ENCODE assay signal across 1 fruit fly cellular context in genomic region chr3R:25329079-25329478, dm6.
A peak's percentile ranks its signal among the peaks of the same experiment; 100 is the strongest.
TF ChIP-seq lines count a peak whose summit lies in the region.

Gene CHKov1, minus strand, starts transcription at chr3R:25329316.

TF ChIP-seq in whole organism, embryonic, 481 proteins besides CTCF, POLR2A, EP300 and RAD21 (continued from another document and continues in another):
- no peak for TF ChIP-seq bsh (GFP tag; optimal IDR thresholded peaks at IDR 0.05; lab: Kevin White, UChicago)
- TF ChIP-seq CG34376 (GFP tag; optimal IDR thresholded peaks at IDR 0.05; lab: Kevin White, UChicago): peak; percentile 52
- TF ChIP-seq CG12744 (GFP tag; optimal IDR thresholded peaks at IDR 0.05; lab: Kevin White, UChicago): no peak
- no peak for TF ChIP-seq Doc2 (GFP tag; IDR thresholded peaks at IDR 0.05; lab: Robert Waterston, UW)
- no peak for TF ChIP-seq CG15011 (GFP tag; optimal IDR thresholded peaks at IDR 0.05; lab: Kevin White, UChicago)
- TF ChIP-seq ssp (GFP tag; IDR thresholded peaks at IDR 0.05; lab: Robert Waterston, UW): no peak
- no peak for TF ChIP-seq ash1 (GFP tag; optimal IDR thresholded peaks at IDR 0.05; lab: Kevin White, UChicago)
- TF ChIP-seq grn (GFP tag; optimal IDR thresholded peaks at IDR 0.05; lab: Kevin White, UChicago): peak; percentile 17
- TF ChIP-seq CG4617 (GFP tag; optimal IDR thresholded peaks at IDR 0.05; lab: Kevin White, UChicago; ENCODE audit: borderline replicate concordance): no peak
- peak; percentile 47 for TF ChIP-seq sens (GFP tag; lab: Kevin White, UChicago)
- peak; percentile 50 for TF ChIP-seq Deaf1 (tag; optimal IDR thresholded peaks at IDR 0.05; lab: Kevin White, UChicago)
- no peak for TF ChIP-seq ken (GFP tag; IDR thresholded peaks at IDR 0.05; lab: Robert Waterston, UW)
- no peak for TF ChIP-seq ap (GFP tag; IDR thresholded peaks at IDR 0.05; lab: Robert Waterston, UW)
- no peak for TF ChIP-seq CG8359 (GFP tag; optimal IDR thresholded peaks at IDR 0.05; lab: Kevin White, UChicago; ENCODE audit: borderline replicate concordance)
- TF ChIP-seq kni (GFP tag; optimal IDR thresholded peaks at IDR 0.05; lab: Kevin White, UChicago): no peak
- TF ChIP-seq MTF-1 (GFP tag; optimal IDR thresholded peaks at IDR 0.05; lab: Kevin White, UChicago; ENCODE audit: borderline replicate concordance): no peak
- no peak for TF ChIP-seq dan (GFP tag; IDR thresholded peaks at IDR 0.05; lab: Robert Waterston, UW)
- peak; percentile 44 for TF ChIP-seq CG3163 (GFP tag; optimal IDR thresholded peaks at IDR 0.05; lab: Kevin White, UChicago)
- TF ChIP-seq Vsx1 (GFP tag; optimal IDR thresholded peaks at IDR 0.05; lab: Kevin White, UChicago): no peak
- no peak for TF ChIP-seq wor (GFP tag; IDR thresholded peaks at IDR 0.05; lab: Robert Waterston, UW)
- no peak for TF ChIP-seq CG2202 (tag; optimal IDR thresholded peaks at IDR 0.05; lab: Kevin White, UChicago)
- TF ChIP-seq zfh2 (GFP tag; optimal IDR thresholded peaks at IDR 0.05; lab: Kevin White, UChicago): no peak
- TF ChIP-seq CG6683 (GFP tag; optimal IDR thresholded peaks at IDR 0.05; lab: Kevin White, UChicago): no peak
- TF ChIP-seq CrebB (tag; optimal IDR thresholded peaks at IDR 0.05; lab: Kevin White, UChicago): peak; percentile 26
- TF ChIP-seq CG10431 (GFP tag; optimal IDR thresholded peaks at IDR 0.05; lab: Kevin White, UChicago): no peak
- no peak for TF ChIP-seq Hr3 (GFP tag; optimal IDR thresholded peaks at IDR 0.05; lab: Kevin White, UChicago)
- no peak for TF ChIP-seq sima (GFP tag; optimal IDR thresholded peaks at IDR 0.05; lab: Kevin White, UChicago)
- TF ChIP-seq CG4854 (GFP tag; optimal IDR thresholded peaks at IDR 0.05; lab: Kevin White, UChicago): no peak
- TF ChIP-seq Ptx1 (GFP tag; IDR thresholded peaks at IDR 0.05; lab: Robert Waterston, UW): no peak
- TF ChIP-seq Six4 (GFP tag; optimal IDR thresholded peaks at IDR 0.05; lab: Kevin White, UChicago): no peak
- TF ChIP-seq Bgb (GFP tag; IDR thresholded peaks at IDR 0.05; lab: Robert Waterston, UW; ENCODE audit: partially characterized antibody): peak; percentile 30; the same call in 1 of the 2 replicates
- no peak for TF ChIP-seq Opbp (GFP tag; IDR thresholded peaks at IDR 0.05; lab: Robert Waterston, UW; ENCODE audit: partially characterized antibody)
- TF ChIP-seq Fer1 (GFP tag; optimal IDR thresholded peaks at IDR 0.05; lab: Kevin White, UChicago): no peak
- TF ChIP-seq ind (GFP tag; optimal IDR thresholded peaks at IDR 0.05; lab: Kevin White, UChicago): no peak
- peak; percentile 90 for TF ChIP-seq Jarid2 (GFP tag; optimal IDR thresholded peaks at IDR 0.05; lab: Kevin White, UChicago)
- TF ChIP-seq CG6854 (GFP tag; optimal IDR thresholded peaks at IDR 0.05; lab: Kevin White, UChicago): no peak
- TF ChIP-seq tx (GFP tag; optimal IDR thresholded peaks at IDR 0.05; lab: Kevin White, UChicago): no peak
- peak; percentile 23; the same call in 1 of the 2 replicates for TF ChIP-seq NFAT (GFP tag; IDR thresholded peaks at IDR 0.05; lab: Robert Waterston, UW)
- no peak for TF ChIP-seq Blimp-1 (GFP tag; optimal IDR thresholded peaks at IDR 0.05; lab: Kevin White, UChicago)
- TF ChIP-seq D19A (tag; optimal IDR thresholded peaks at IDR 0.05; lab: Kevin White, UChicago): no peak
- TF ChIP-seq cas (GFP tag; IDR thresholded peaks at IDR 0.05; lab: Robert Waterston, UW): no peak
- no peak for TF ChIP-seq lilli (GFP tag; optimal IDR thresholded peaks at IDR 0.05; lab: Kevin White, UChicago)
- TF ChIP-seq CG12155 (GFP tag; optimal IDR thresholded peaks at IDR 0.05; lab: Kevin White, UChicago): no peak
- TF ChIP-seq pb (GFP tag; optimal IDR thresholded peaks at IDR 0.05; lab: Kevin White, UChicago): no peak
- 0 out of 4 replicates have a peak, but pooled peaks have one; percentile 40 for TF ChIP-seq chinmo (GFP tag; IDR thresholded peaks at IDR 0.05; lab: Robert Waterston, UW; ENCODE audit: partially characterized antibody)
- TF ChIP-seq croc (GFP tag; conservative IDR thresholded peaks at IDR 0.05; lab: Robert Waterston, UW): no peak
- TF ChIP-seq H2.0 (GFP tag; IDR thresholded peaks at IDR 0.05; lab: Robert Waterston, UW): no peak
- no peak for TF ChIP-seq Chrac-16 (GFP tag; optimal IDR thresholded peaks at IDR 0.05; lab: Kevin White, UChicago)
- no peak for TF ChIP-seq CG17829 (tag; optimal IDR thresholded peaks at IDR 0.05; lab: Kevin White, UChicago)
- no peak for TF ChIP-seq Xbp1 (GFP tag; optimal IDR thresholded peaks at IDR 0.05; lab: Kevin White, UChicago)
- no peak for TF ChIP-seq slbo (GFP tag; IDR thresholded peaks at IDR 0.05; lab: Robert Waterston, UW)
- no peak for TF ChIP-seq pan (optimal IDR thresholded peaks at IDR 0.05; lab: Kevin White, UChicago)
- TF ChIP-seq pan (GFP tag; optimal IDR thresholded peaks at IDR 0.05 in 1 of 2, IDR thresholded peaks at IDR 0.05 in 1 of 2): peak in 1 of 2 experiments; percentile 11
- peak; percentile 41 for TF ChIP-seq exex (tag; optimal IDR thresholded peaks at IDR 0.05; lab: Kevin White, UChicago)
- no peak for TF ChIP-seq Aef1 (GFP tag; IDR thresholded peaks at IDR 0.05; lab: Robert Waterston, UW)
- TF ChIP-seq Bdp1 (GFP tag; optimal IDR thresholded peaks at IDR 0.05; lab: Kevin White, UChicago): no peak
- no peak for TF ChIP-seq CG3838 (GFP tag; optimal IDR thresholded peaks at IDR 0.05; lab: Kevin White, UChicago)
- no peak for TF ChIP-seq CG14014 (GFP tag; IDR thresholded peaks at IDR 0.05; lab: Robert Waterston, UW)
- no peak for TF ChIP-seq bcd (GFP tag; optimal IDR thresholded peaks at IDR 0.05; lab: Kevin White, UChicago)
- no peak for TF ChIP-seq mam (GFP tag; optimal IDR thresholded peaks at IDR 0.05; lab: Kevin White, UChicago)
- TF ChIP-seq B-H1 (GFP tag; IDR thresholded peaks at IDR 0.05; lab: Robert Waterston, UW): no peak; the same call in 2 of the 3 replicates
- TF ChIP-seq CG6175 (GFP tag; IDR thresholded peaks at IDR 0.05; lab: Robert Waterston, UW): no peak
- no peak for TF ChIP-seq pfk (GFP tag; optimal IDR thresholded peaks at IDR 0.05; lab: Kevin White, UChicago)
- TF ChIP-seq esg (GFP tag; conservative IDR thresholded peaks at IDR 0.05; lab: Robert Waterston, UW): no peak
- TF ChIP-seq zfh1 (GFP tag; IDR thresholded peaks at IDR 0.05; lab: Robert Waterston, UW): no peak
- TF ChIP-seq Ravus (GFP tag; IDR thresholded peaks at IDR 0.05; lab: Robert Waterston, UW): no peak
- no peak for TF ChIP-seq HLHmδ (GFP tag; optimal IDR thresholded peaks at IDR 0.05; lab: Kevin White, UChicago)
- TF ChIP-seq crp (GFP tag; optimal IDR thresholded peaks at IDR 0.05; lab: Kevin White, UChicago): no peak
- no peak for TF ChIP-seq gt (GFP tag; IDR thresholded peaks at IDR 0.05; lab: Robert Waterston, UW)
- TF ChIP-seq az2 (GFP tag; optimal IDR thresholded peaks at IDR 0.05; lab: Kevin White, UChicago): no peak
- TF ChIP-seq MESR4 (GFP tag; optimal IDR thresholded peaks at IDR 0.05; lab: Kevin White, UChicago): no peak
- no peak for TF ChIP-seq hb (GFP tag; IDR thresholded peaks at IDR 0.05; lab: Robert Waterston, UW; ENCODE audit: partially characterized antibody)
- TF ChIP-seq odd (GFP tag; optimal IDR thresholded peaks at IDR 0.05; lab: Kevin White, UChicago): no peak
- TF ChIP-seq CG7271 (tag; optimal IDR thresholded peaks at IDR 0.05; lab: Kevin White, UChicago): no peak
- TF ChIP-seq CG10267 (tag; optimal IDR thresholded peaks at IDR 0.05; lab: Kevin White, UChicago): no peak
- TF ChIP-seq Dll (GFP tag; IDR thresholded peaks at IDR 0.05; lab: Robert Waterston, UW; ENCODE audit: partially characterized antibody): no peak
- no peak for TF ChIP-seq Antp (GFP tag; optimal IDR thresholded peaks at IDR 0.05; lab: Kevin White, UChicago)
- TF ChIP-seq vvl (GFP tag; IDR thresholded peaks at IDR 0.05; lab: Robert Waterston, UW): 0 out of 2 replicates have a peak, but pooled peaks have one; percentile 21
- TF ChIP-seq CG11723 (GFP tag; optimal IDR thresholded peaks at IDR 0.05; lab: Kevin White, UChicago): no peak
- peak; percentile 39; the same call in 1 of the 2 replicates for TF ChIP-seq Drgx (GFP tag; IDR thresholded peaks at IDR 0.05; lab: Robert Waterston, UW)
- TF ChIP-seq gcm2 (GFP tag; optimal IDR thresholded peaks at IDR 0.05; lab: Kevin White, UChicago): no peak
- TF ChIP-seq caup (GFP tag; optimal IDR thresholded peaks at IDR 0.05; lab: Kevin White, UChicago; ENCODE audit: severe bottlenecking): no peak
- TF ChIP-seq HLH3B (GFP tag; IDR thresholded peaks at IDR 0.05; lab: Robert Waterston, UW): no peak
- TF ChIP-seq fu2 (GFP tag; optimal IDR thresholded peaks at IDR 0.05; lab: Kevin White, UChicago): no peak
- TF ChIP-seq sug (tag; optimal IDR thresholded peaks at IDR 0.05; lab: Kevin White, UChicago): no peak
- no peak for TF ChIP-seq CG13894 (tag; optimal IDR thresholded peaks at IDR 0.05; lab: Kevin White, UChicago)
- TF ChIP-seq Gug (GFP tag; IDR thresholded peaks at IDR 0.05; lab: Robert Waterston, UW): no peak
- no peak for TF ChIP-seq CG7745 (tag; optimal IDR thresholded peaks at IDR 0.05; lab: Kevin White, UChicago)
- TF ChIP-seq slou (GFP tag; optimal IDR thresholded peaks at IDR 0.05; lab: Kevin White, UChicago): no peak
- no peak for TF ChIP-seq CG10274 (GFP tag; optimal IDR thresholded peaks at IDR 0.05; lab: Kevin White, UChicago)
- no peak for TF ChIP-seq CG4360 (GFP tag; IDR thresholded peaks at IDR 0.05; lab: Robert Waterston, UW)
- no peak for TF ChIP-seq Ssrp (tag; optimal IDR thresholded peaks at IDR 0.05; lab: Kevin White, UChicago)
- no peak for TF ChIP-seq CG32772 (GFP tag; IDR thresholded peaks at IDR 0.05; lab: Robert Waterston, UW)
- no peak for TF ChIP-seq Lim3 (GFP tag; IDR thresholded peaks at IDR 0.05; lab: Robert Waterston, UW)
- no peak for TF ChIP-seq gsb (GFP tag; IDR thresholded peaks at IDR 0.05; lab: Robert Waterston, UW)
- TF ChIP-seq CG15514 (GFP tag; optimal IDR thresholded peaks at IDR 0.05; lab: Kevin White, UChicago): peak; percentile 24
- no peak for TF ChIP-seq CG1647 (GFP tag; optimal IDR thresholded peaks at IDR 0.05; lab: Kevin White, UChicago)
- no peak for TF ChIP-seq CG11504 (tag; optimal IDR thresholded peaks at IDR 0.05; lab: Kevin White, UChicago)
- TF ChIP-seq peb (GFP tag; IDR thresholded peaks at IDR 0.05; lab: Robert Waterston, UW): no peak
- TF ChIP-seq CG17802 (tag; optimal IDR thresholded peaks at IDR 0.05; lab: Kevin White, UChicago): no peak
- no peak for TF ChIP-seq dimm (GFP tag; IDR thresholded peaks at IDR 0.05; lab: Robert Waterston, UW)
- TF ChIP-seq CG9876 (GFP tag; optimal IDR thresholded peaks at IDR 0.05; lab: Kevin White, UChicago): peak; percentile 12
- TF ChIP-seq CG12942 (GFP tag; optimal IDR thresholded peaks at IDR 0.05; lab: Kevin White, UChicago): no peak
- peak; percentile 26 for TF ChIP-seq HmgZ (tag; optimal IDR thresholded peaks at IDR 0.05; lab: Kevin White, UChicago)
- no peak for TF ChIP-seq mld (GFP tag; IDR thresholded peaks at IDR 0.05; lab: Robert Waterston, UW; ENCODE audit: partially characterized antibody)
- no peak for TF ChIP-seq grau (tag; optimal IDR thresholded peaks at IDR 0.05; lab: Kevin White, UChicago)
- no peak for TF ChIP-seq ato (GFP tag; IDR thresholded peaks at IDR 0.05; lab: Robert Waterston, UW; ENCODE audit: partially characterized antibody)
- no peak for TF ChIP-seq eyg (GFP tag; optimal IDR thresholded peaks at IDR 0.05; lab: Kevin White, UChicago)
- TF ChIP-seq CG15601 (tag; optimal IDR thresholded peaks at IDR 0.05; lab: Kevin White, UChicago): no peak
- no peak for TF ChIP-seq Tbp (GFP tag; optimal IDR thresholded peaks at IDR 0.05; lab: Kevin White, UChicago)
- TF ChIP-seq CG17912 (GFP tag; optimal IDR thresholded peaks at IDR 0.05; lab: Kevin White, UChicago): no peak
- peak; percentile 56; the same call in 2 of the 3 replicates for TF ChIP-seq ci (GFP tag; IDR thresholded peaks at IDR 0.05; lab: Robert Waterston, UW)
- no peak for TF ChIP-seq vnd (GFP tag; IDR thresholded peaks at IDR 0.05; lab: Robert Waterston, UW; ENCODE audit: partially characterized antibody)
- TF ChIP-seq CG7987 (GFP tag; optimal IDR thresholded peaks at IDR 0.05; lab: Kevin White, UChicago): peak; percentile 6
- TF ChIP-seq Asciz (GFP tag; optimal IDR thresholded peaks at IDR 0.05; lab: Kevin White, UChicago): no peak
- no peak for TF ChIP-seq CG18011 (GFP tag; optimal IDR thresholded peaks at IDR 0.05; lab: Kevin White, UChicago)
- TF ChIP-seq CG14441 (GFP tag; IDR thresholded peaks at IDR 0.05; lab: Robert Waterston, UW): 0 out of 2 replicates have a peak, but pooled peaks have one; percentile 10
- TF ChIP-seq ac (GFP tag; optimal IDR thresholded peaks at IDR 0.05; lab: Kevin White, UChicago): no peak
- TF ChIP-seq Elba2 (GFP tag; optimal IDR thresholded peaks at IDR 0.05; lab: Kevin White, UChicago): no peak
- no peak for TF ChIP-seq CG12659 (GFP tag; optimal IDR thresholded peaks at IDR 0.05; lab: Kevin White, UChicago)
- TF ChIP-seq CG1602 (GFP tag; optimal IDR thresholded peaks at IDR 0.05; lab: Kevin White, UChicago): no peak
- TF ChIP-seq Taf1 (GFP tag; IDR thresholded peaks at IDR 0.05; lab: Robert Waterston, UW): no peak
- no peak for TF ChIP-seq CG6254 (GFP tag; optimal IDR thresholded peaks at IDR 0.05; lab: Kevin White, UChicago)
- TF ChIP-seq seq (GFP tag; IDR thresholded peaks at IDR 0.05; lab: Robert Waterston, UW): no peak
- TF ChIP-seq Neu2 (GFP tag; optimal IDR thresholded peaks at IDR 0.05; lab: Kevin White, UChicago; ENCODE audit: borderline replicate concordance): no peak
- no peak for TF ChIP-seq bowl (GFP tag; IDR thresholded peaks at IDR 0.05; lab: Robert Waterston, UW)
- peak; percentile 67 for TF ChIP-seq Med (GFP tag; lab: Kevin White, UChicago)
- no peak for TF ChIP-seq CG11695 (GFP tag; IDR thresholded peaks at IDR 0.05; lab: Robert Waterston, UW)
- TF ChIP-seq pum (GFP tag; optimal IDR thresholded peaks at IDR 0.05; lab: Kevin White, UChicago): no peak
- TF ChIP-seq Hr39 (optimal IDR thresholded peaks at IDR 0.05; lab: Kevin White, UChicago): no peak
- no peak for TF ChIP-seq bab2 (GFP tag; optimal IDR thresholded peaks at IDR 0.05; lab: Kevin White, UChicago)
- TF ChIP-seq Dad (GFP tag; optimal IDR thresholded peaks at IDR 0.05; lab: Kevin White, UChicago): no peak
- TF ChIP-seq CG4730 (GFP tag; IDR thresholded peaks at IDR 0.05; lab: Robert Waterston, UW): no peak
- TF ChIP-seq CG1832 (GFP tag; optimal IDR thresholded peaks at IDR 0.05; lab: Kevin White, UChicago): no peak
- TF ChIP-seq C15 (GFP tag; IDR thresholded peaks at IDR 0.05; lab: Robert Waterston, UW): no peak
- TF ChIP-seq Dip3 (GFP tag; optimal IDR thresholded peaks at IDR 0.05; lab: Kevin White, UChicago): no peak
- no peak for TF ChIP-seq CG17328 (GFP tag; IDR thresholded peaks at IDR 0.05; lab: Robert Waterston, UW)
- no peak for TF ChIP-seq CG15696 (tag; optimal IDR thresholded peaks at IDR 0.05; lab: Kevin White, UChicago)
